Worm (Caenorhabditis elegans) whole organism, mixed stage, embryonic: ENCODE data around the gene F14D2.7.
A peak's percentile ranks its signal among the peaks of the same experiment; 100 is the strongest.
"Not testable (repeated sequence)": the region's sequence is repeated elsewhere in the genome, so short reads cannot be mapped to it uniquely, and the experiment has no call there.

Source experiments
- M03D4.4 ChIP-seq: sonication (generic microtip); optimal IDR thresholded peaks from 2 replicates; lab custom pipeline; 2017; ENCODE audit warnings: mild to moderate bottlenecking, missing genetic modification characterization, missing compliant biosample characterization
- bed-3 ChIP-seq: fragments of 200-800 bp; sonication (Bioruptor generic); optimal IDR thresholded peaks from 3 replicates; lab custom pipeline; 2018; ENCODE audit warnings: mild to moderate bottlenecking, missing genetic modification characterization, moderate library complexity, missing compliant biosample characterization
- blmp-1 ChIP-seq: fragments of 150-350 bp; optimal IDR thresholded peaks from 2 replicates; lab custom pipeline; 2014; ENCODE audit warnings: missing biosample characterization, missing genetic modification characterization
- ceh-39 ChIP-seq: fragments of 150-350 bp; optimal IDR thresholded peaks from 2 replicates; lab custom pipeline; 2014; ENCODE audit warnings: missing biosample characterization, missing genetic modification characterization
- ceh-43 ChIP-seq: fragments of 200-800 bp; sonication (Bioruptor generic); optimal IDR thresholded peaks from 2 replicates; lab custom pipeline; 2018; ENCODE audit warnings: mild to moderate bottlenecking, missing genetic modification characterization, moderate library complexity, missing compliant biosample characterization
- ceh-83 ChIP-seq: fragments of 200-800 bp; sonication (Bioruptor generic); optimal IDR thresholded peaks from 2 replicates; lab custom pipeline; 2018; ENCODE audit warnings: mild to moderate bottlenecking, missing genetic modification characterization, missing compliant biosample characterization
- ces-1 ChIP-seq: fragments of 150-350 bp; optimal IDR thresholded peaks from 2 replicates; lab custom pipeline; 2014; ENCODE audit warnings: missing biosample characterization, missing genetic modification reagents, missing genetic modification characterization
- cnd-1 ChIP-seq: fragments of 200-800 bp; sonication (Bioruptor generic); optimal IDR thresholded peaks from 2 replicates; lab custom pipeline; 2018; ENCODE audit warnings: mild to moderate bottlenecking, missing genetic modification characterization, missing compliant biosample characterization
- drap-1 ChIP-seq: fragments of 200-800 bp; sonication (Bioruptor generic); optimal IDR thresholded peaks from 3 replicates; lab custom pipeline; 2018; ENCODE audit warnings: mild to moderate bottlenecking, missing genetic modification characterization, missing compliant biosample characterization
- elt-1 ChIP-seq: sonication (generic microtip); optimal IDR thresholded peaks from 2 replicates; lab custom pipeline; 2017; ENCODE audit warnings: missing genetic modification characterization, mild to moderate bottlenecking, missing compliant biosample characterization, antibody characterized with exemption, moderate library complexity, borderline replicate concordance; ENCODE audit not compliant: insufficient read depth
- flh-1 ChIP-seq: fragments of 200-800 bp; sonication (Bioruptor generic); optimal IDR thresholded peaks from 2 replicates; lab custom pipeline; 2018; ENCODE audit warnings: mild to moderate bottlenecking, missing genetic modification characterization, moderate library complexity, missing compliant biosample characterization
- ham-2 ChIP-seq: fragments of 200-800 bp; sonication (Bioruptor generic); optimal IDR thresholded peaks from 2 replicates; lab custom pipeline; 2018; ENCODE audit warnings: mild to moderate bottlenecking, missing genetic modification characterization, missing compliant biosample characterization
- lin-32 ChIP-seq: fragments of 200-800 bp; sonication (Bioruptor generic); optimal IDR thresholded peaks from 2 replicates; lab custom pipeline; 2018; ENCODE audit warnings: mild to moderate bottlenecking, missing genetic modification characterization, missing compliant biosample characterization
- lsy-2 ChIP-seq: fragments of 150-350 bp; optimal IDR thresholded peaks from 2 replicates; lab custom pipeline; 2014; ENCODE audit warnings: missing biosample characterization, missing genetic modification characterization
- mab-5 ChIP-seq: fragments of 150-350 bp; optimal IDR thresholded peaks from 2 replicates; lab custom pipeline; 2014; ENCODE audit warnings: missing biosample characterization, missing genetic modification characterization
- nhr-12 ChIP-seq: fragments of 150-350 bp; optimal IDR thresholded peaks from 2 replicates; lab custom pipeline; 2014; ENCODE audit warnings: missing biosample characterization, missing genetic modification characterization
- nhr-2 ChIP-seq: fragments of 150-350 bp; optimal IDR thresholded peaks from 2 replicates; lab custom pipeline; 2014; ENCODE audit warnings: missing biosample characterization, missing genetic modification characterization
- nhr-237 ChIP-seq: fragments of 150-350 bp; optimal IDR thresholded peaks from 2 replicates; lab custom pipeline; 2014; ENCODE audit warnings: missing biosample characterization, missing genetic modification characterization
- nhr-76 ChIP-seq: sonication (generic microtip); optimal IDR thresholded peaks from 2 replicates; lab custom pipeline; 2017; ENCODE audit warnings: missing biosample characterization, missing genetic modification characterization
- pha-4 ChIP-seq: fragments of 150-350 bp; optimal IDR thresholded peaks from 2 replicates; lab custom pipeline; 2018; ENCODE audit warnings: missing biosample characterization, missing genetic modification reagents, missing genetic modification characterization
- sem-2 ChIP-seq: fragments of 200-800 bp; sonication (Bioruptor generic); optimal IDR thresholded peaks from 2 replicates; lab custom pipeline; 2018; ENCODE audit warnings: mild to moderate bottlenecking, missing genetic modification characterization, missing compliant biosample characterization
- sptf-1 ChIP-seq: sonication (generic microtip); optimal IDR thresholded peaks from 2 replicates; lab custom pipeline; 2017; ENCODE audit warnings: mild to moderate bottlenecking, missing genetic modification characterization, moderate library complexity, missing compliant biosample characterization
- unc-39 ChIP-seq: fragments of 150-350 bp; optimal IDR thresholded peaks from 2 replicates; lab custom pipeline; 2014; ENCODE audit warnings: missing biosample characterization, missing genetic modification characterization
- unc-62 ChIP-seq: fragments of 150-350 bp; optimal IDR thresholded peaks from 2 replicates; lab custom pipeline; 2014; ENCODE audit warnings: missing biosample characterization, missing genetic modification reagents, missing genetic modification characterization
- ztf-11 ChIP-seq: fragments of 150-350 bp; optimal IDR thresholded peaks from 2 replicates; lab custom pipeline; 2014; ENCODE audit warnings: missing biosample characterization, missing genetic modification characterization

F14D2.7 gene

DNA sequence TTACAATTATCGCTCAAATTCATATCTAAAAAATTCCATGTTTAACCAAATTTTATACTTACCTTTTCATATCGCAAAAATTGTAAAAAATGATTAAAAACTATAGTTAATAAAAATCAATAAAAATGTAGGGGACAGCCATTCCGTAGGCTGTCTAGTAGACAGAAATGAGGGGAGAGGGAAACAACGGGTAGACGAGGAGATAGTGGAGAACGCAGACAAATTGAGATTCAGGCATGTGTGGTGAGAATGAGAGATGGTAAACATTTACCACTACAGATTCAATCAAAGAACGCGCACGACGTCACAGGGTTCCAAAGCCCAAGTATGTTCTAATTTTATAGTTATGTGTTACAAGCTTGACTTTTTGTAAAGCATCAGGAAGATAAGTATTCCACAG lies 34.9 kb downstream of the F14D2.7 start:
- TF ChIP-seq ces-1 (peak; percentile 45), sptf-1 (tag; lab: Kevin White, UChicago) (no peak), pha-4 (tag; lab: Kevin White, UChicago) (peak; percentile 21)
- TF ChIP-seq, all 35 proteins: peak for 2

DNA sequence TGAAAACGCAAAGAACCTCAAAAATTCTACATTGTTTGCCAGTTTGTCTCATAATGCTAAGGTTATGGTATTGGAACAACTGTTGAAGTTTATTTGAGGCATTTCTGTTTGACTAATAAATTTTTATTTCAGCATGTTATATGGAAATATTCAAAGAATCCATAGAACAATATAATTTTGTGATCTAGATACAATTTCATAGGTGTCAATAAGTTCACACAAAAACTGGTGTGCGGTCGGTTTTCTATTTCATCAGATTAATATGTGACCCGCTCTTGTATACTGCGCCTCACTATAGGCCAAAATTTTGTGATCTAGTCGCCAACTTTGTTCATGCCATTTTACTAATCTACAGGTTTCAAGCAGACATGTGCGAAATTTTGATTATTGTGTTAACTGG lies 39.0 kb downstream of the F14D2.7 start, which contains the start of gene btb-22:
btb-22 (plus strand) TSS at position 301 of the 400 bp plus-strand sequence.
- TF ChIP-seq unc-39 (tag; lab: Kevin White, UChicago) = no peak
- TF ChIP-seq lsy-2 (tag; lab: Kevin White, UChicago) = no peak
- no peak for TF ChIP-seq sptf-1 (tag; lab: Kevin White, UChicago)
- TF ChIP-seq nhr-12 (tag; lab: Kevin White, UChicago) = no peak
- no peak for TF ChIP-seq lin-32 (GFP tag; lab: Kevin White, UChicago)
- no peak for TF ChIP-seq elt-1 (tag; lab: Kevin White, UChicago)
- TF ChIP-seq sem-2 = no peak
- no peak for TF ChIP-seq blmp-1
- no peak for TF ChIP-seq ztf-11 (tag; lab: Kevin White, UChicago)
- TF ChIP-seq bed-3 (GFP tag; lab: Kevin White, UChicago) = no peak
- TF ChIP-seq ceh-39 = no peak
- TF ChIP-seq mab-5 (tag; lab: Kevin White, UChicago) = no peak
- no peak for TF ChIP-seq drap-1 (GFP tag; lab: Kevin White, UChicago)

ce11 chrII:3297914-3298313 lies 40.5 kb downstream of the F14D2.7 start, which contains the start of gene btb-18:
TSS of gene btb-18 (plus strand) at chrII:3298214.
- TF ChIP-seq ceh-83 (GFP tag; lab: Kevin White, UChicago) = no peak
- no peak for TF ChIP-seq lin-32 (GFP tag; lab: Kevin White, UChicago)
- no peak for TF ChIP-seq nhr-237
- no peak for TF ChIP-seq mab-5 (tag; lab: Kevin White, UChicago)
- no peak for TF ChIP-seq blmp-1
- TF ChIP-seq ceh-39 = no peak
- no peak for TF ChIP-seq unc-62 (GFP tag; lab: Kevin White, UChicago)
- TF ChIP-seq drap-1 (GFP tag; lab: Kevin White, UChicago) = no peak
- TF ChIP-seq ham-2 (GFP tag; lab: Kevin White, UChicago) = no peak
- TF ChIP-seq flh-1 (GFP tag; lab: Kevin White, UChicago) = no peak
- TF ChIP-seq nhr-12 (tag; lab: Kevin White, UChicago) = no peak
- no peak for TF ChIP-seq nhr-76
- no peak for TF ChIP-seq M03D4.4 (tag; lab: Kevin White, UChicago)
- no peak for TF ChIP-seq sem-2

ce11 chrII:3296644-3297043 lies 41.8 kb downstream of the F14D2.7 start, which contains the start of gene btb-16:
TSS of gene btb-16 (plus strand) at chrII:3296883.
- TF ChIP-seq ceh-83 (GFP tag; lab: Kevin White, UChicago) (no peak), nhr-2 (no peak), ces-1 (no peak)

ce11 chrII:3295193-3295592 lies 43.3 kb downstream of the F14D2.7 start, which contains the start of gene btb-17:
TSS of gene btb-17 (plus strand) at chrII:3295405.
- TF ChIP-seq flh-1 (GFP tag; lab: Kevin White, UChicago) (no peak), nhr-76 (no peak), sem-2 (no peak), cnd-1 (tag; lab: Kevin White, UChicago) (no peak), ceh-43 (GFP tag; lab: Kevin White, UChicago) (no peak)
- TF ChIP-seq, all 35 proteins: peak for 0

DNA sequence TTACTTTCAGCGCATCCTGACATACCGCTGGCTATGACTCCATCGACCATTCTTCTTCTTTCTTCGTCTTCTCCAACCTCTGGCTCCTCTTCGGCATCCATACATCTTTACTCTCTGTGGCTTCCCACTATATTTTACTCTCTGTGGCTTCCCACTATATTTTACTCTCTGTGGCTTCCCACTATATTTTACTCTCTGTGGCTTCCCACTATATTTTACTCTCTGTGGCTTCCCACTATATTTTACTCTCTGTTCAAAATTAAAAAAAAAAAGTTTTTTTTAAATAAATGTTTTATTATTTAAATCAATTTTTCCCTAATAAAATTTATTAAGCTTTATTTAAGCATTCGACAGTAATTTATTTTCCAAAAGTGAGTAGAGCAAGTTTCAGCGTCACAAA lies 47.9 kb downstream of the F14D2.7 start, which contains the start of gene F39E9.14:
F39E9.14 (minus strand) TSS at position 101 of the 400 bp plus-strand sequence.
- TF ChIP-seq flh-1 (GFP tag; lab: Kevin White, UChicago); blmp-1; ham-2 (GFP tag; lab: Kevin White, UChicago): not testable (repeated sequence)
